Fruit fly (Drosophila melanogaster) whole organism, embryonic: ENCODE data around the gene Ets97D.

Source experiments
- Atf6 ChIP-seq: fragments of 200-800 bp; sonication (Bioruptor generic); IDR thresholded peaks from 2 replicates; pipeline ENCODE4 v1.3.6; 2022; ENCODE audit warnings: missing biosample characterization, missing genetic modification characterization
- Awh ChIP-seq: fragments of 200-800 bp; sonication (Bioruptor generic); IDR thresholded peaks from 2 replicates; pipeline ENCODE4, ENCODE4 v1.3.6; 2022; ENCODE audit warnings: missing biosample characterization, missing genetic modification characterization
- Blimp-1 ChIP-seq: fragments of 200-800 bp; sonication (Bioruptor generic); optimal IDR thresholded peaks from 3 replicates; lab custom pipeline; 2018; ENCODE audit warnings: missing biosample characterization, missing genetic modification characterization, mild to moderate bottlenecking, moderate library complexity, missing genetic modification reagents
- CG10147 ChIP-seq: fragments of 200-800 bp; sonication (Bioruptor generic); optimal IDR thresholded peaks from 2 replicates; lab custom pipeline; 2019; ENCODE audit warnings: missing biosample characterization, mild to moderate bottlenecking, missing genetic modification characterization, moderate library complexity
- CG10321 ChIP-seq: fragments of 200-800 bp; sonication (Bioruptor generic); IDR thresholded peaks from 2 replicates; pipeline ENCODE4 v1.3.6; 2022; ENCODE audit warnings: missing biosample characterization, missing genetic modification characterization
- CG10431 ChIP-seq: fragments of 200-800 bp; sonication (Bioruptor generic); optimal IDR thresholded peaks from 3 replicates; lab custom pipeline; 2018; ENCODE audit warnings: missing biosample characterization, mild to moderate bottlenecking, missing genetic modification characterization
- CG10543 ChIP-seq: fragments of 200-800 bp; sonication (Bioruptor generic); optimal IDR thresholded peaks from 3 replicates; lab custom pipeline; 2017; ENCODE audit warnings: missing biosample characterization, mild to moderate bottlenecking, missing genetic modification characterization, moderate library complexity
- CG12236 ChIP-seq: fragments of 200-800 bp; sonication (Bioruptor generic); optimal IDR thresholded peaks from 2 replicates; lab custom pipeline; 2016; ENCODE audit warnings: missing biosample characterization, missing genetic modification characterization
- CG1233 ChIP-seq: fragments of 200-800 bp; sonication (Bioruptor generic); optimal IDR thresholded peaks from 4 replicates; lab custom pipeline; 2018; ENCODE audit warnings: missing biosample characterization, mild to moderate bottlenecking, missing genetic modification characterization
- CG13624 ChIP-seq: fragments of 200-800 bp; sonication (Bioruptor generic); optimal IDR thresholded peaks from 2 replicates; lab custom pipeline; 2016; ENCODE audit warnings: missing biosample characterization, missing genetic modification characterization
- CG14860 ChIP-seq: fragments of 200-800 bp; sonication (Bioruptor generic); IDR thresholded peaks from 3 replicates; pipeline ENCODE4 v1.3.6; 2022; ENCODE audit warnings: missing biosample characterization, missing genetic modification characterization; ENCODE audit not compliant: partially characterized antibody
- CG17829 ChIP-seq: fragments of 200-800 bp; optimal IDR thresholded peaks from 2 replicates; lab custom pipeline; 2019; ENCODE audit warnings: missing biosample characterization, mild to moderate bottlenecking, missing genetic modification characterization, moderate library complexity
- CG2120 ChIP-seq: fragments of 200-800 bp; sonication (Bioruptor generic); optimal IDR thresholded peaks from 3 replicates; lab custom pipeline; 2016; ENCODE audit warnings: missing biosample characterization, missing genetic modification characterization
- CG2678 ChIP-seq: fragments of 200-800 bp; sonication (Bioruptor generic); optimal IDR thresholded peaks from 3 replicates; lab custom pipeline; 2019; ENCODE audit warnings: missing biosample characterization, mild to moderate bottlenecking, missing genetic modification characterization, moderate library complexity
- CG6689 ChIP-seq: fragments of 200-800 bp; sonication (Bioruptor generic); IDR thresholded peaks from 2 replicates; pipeline ENCODE4 v1.3.6; 2022; ENCODE audit warnings: missing biosample characterization, missing genetic modification characterization
- CG6791 ChIP-seq: fragments of 200-800 bp; sonication (Bioruptor generic); IDR thresholded peaks from 3 replicates; pipeline ENCODE4 v1.3.6; 2022; ENCODE audit warnings: missing biosample characterization, missing genetic modification characterization; ENCODE audit not compliant: partially characterized antibody
- CG7745 ChIP-seq: fragments of 200-800 bp; sonication (Bioruptor generic); optimal IDR thresholded peaks from 2 replicates; lab custom pipeline; 2018; ENCODE audit warnings: missing biosample characterization, mild to moderate bottlenecking, missing genetic modification characterization, moderate library complexity
- CG7839 ChIP-seq: fragments of 200-800 bp; sonication (Bioruptor generic); optimal IDR thresholded peaks from 3 replicates; lab custom pipeline; 2018; ENCODE audit warnings: missing biosample characterization, mild to moderate bottlenecking, missing genetic modification characterization, moderate library complexity
- CG8089 ChIP-seq: fragments of 200-800 bp; sonication (Bioruptor generic); optimal IDR thresholded peaks from 3 replicates; lab custom pipeline; 2016; ENCODE audit warnings: missing biosample characterization, missing genetic modification characterization
- CG9932 ChIP-seq: fragments of 200-800 bp; sonication (Bioruptor generic); IDR thresholded peaks from 2 replicates; pipeline ENCODE4 v1.3.6; 2022; ENCODE audit warnings: missing biosample characterization, missing genetic modification characterization
- D19B ChIP-seq: fragments of 200-800 bp; sonication (Bioruptor generic); optimal IDR thresholded peaks from 2 replicates; lab custom pipeline; 2017; ENCODE audit warnings: missing biosample characterization, mild to moderate bottlenecking, missing genetic modification characterization
- Dbx ChIP-seq: fragments of 200-800 bp; sonication (Bioruptor generic); IDR thresholded peaks from 3 replicates; pipeline ENCODE4 v1.3.6; 2022; ENCODE audit warnings: missing biosample characterization, missing genetic modification characterization
- E2f1 ChIP-seq: fragments of 200-800 bp; sonication (Bioruptor generic); IDR thresholded peaks from 2 replicates; pipeline ENCODE4 v1.3.6; 2022; ENCODE audit warnings: missing biosample characterization, missing genetic modification characterization
- GATAe ChIP-seq: fragments of 200-800 bp; sonication (Bioruptor generic); conservative IDR thresholded peaks from 2 replicates; pipeline ENCODE4 v1.3.6; 2022; ENCODE audit warnings: missing biosample characterization, missing genetic modification characterization
- HLH4C ChIP-seq: fragments of 200-800 bp; sonication (Bioruptor generic); IDR thresholded peaks from 3 replicates; pipeline ENCODE4 v1.3.6; 2022; ENCODE audit warnings: missing biosample characterization, missing genetic modification characterization; ENCODE audit not compliant: partially characterized antibody
- Med ChIP-seq: fragments of 200-800 bp; sonication (Bioruptor generic); peaks from one replicate; lab custom pipeline; 2016; ENCODE audit warnings: missing biosample characterization, missing genetic modification characterization, mild to moderate bottlenecking, inconsistent platforms, moderate library complexity
- NFAT ChIP-seq: fragments of 200-800 bp; sonication (Bioruptor generic); IDR thresholded peaks from 2 replicates; pipeline ENCODE4 v1.3.6; 2022; ENCODE audit warnings: missing biosample characterization, missing genetic modification characterization
- Sox102F ChIP-seq: fragments of 200-800 bp; sonication (Bioruptor generic); optimal IDR thresholded peaks from 2 replicates; lab custom pipeline; 2018; ENCODE audit warnings: missing biosample characterization, mild to moderate bottlenecking, missing genetic modification characterization, moderate library complexity
- bbx ChIP-seq: fragments of 200-800 bp; sonication (Bioruptor generic); IDR thresholded peaks from 2 replicates; pipeline ENCODE4 v1.3.6; 2022; ENCODE audit warnings: missing biosample characterization, missing genetic modification characterization; ENCODE audit not compliant: partially characterized antibody
- cwo ChIP-seq: fragments of 200-800 bp; sonication (Bioruptor generic); optimal IDR thresholded peaks from 3 replicates; lab custom pipeline; 2017; ENCODE audit warnings: missing biosample characterization, missing genetic modification characterization, mild to moderate bottlenecking, moderate library complexity, missing genetic modification reagents
- dati ChIP-seq: fragments of 200-800 bp; sonication (Bioruptor generic); IDR thresholded peaks from 2 replicates; pipeline ENCODE4 v1.3.6; 2022; ENCODE audit warnings: missing biosample characterization, missing genetic modification characterization
- dysf ChIP-seq: fragments of 200-800 bp; sonication (Bioruptor generic); IDR thresholded peaks from 3 replicates; pipeline ENCODE4 v1.3.6; 2022; ENCODE audit warnings: missing biosample characterization, missing genetic modification characterization
- gce ChIP-seq: fragments of 200-800 bp; sonication (Bioruptor generic); IDR thresholded peaks from 3 replicates; pipeline ENCODE4 v1.3.6; 2022; ENCODE audit warnings: missing biosample characterization, missing genetic modification characterization
- grn ChIP-seq: fragments of 200-800 bp; sonication (Bioruptor generic); optimal IDR thresholded peaks from 3 replicates; lab custom pipeline; 2017; ENCODE audit warnings: missing biosample characterization, missing genetic modification characterization
- hbn ChIP-seq: fragments of 200-800 bp; sonication (Bioruptor generic); IDR thresholded peaks from 2 replicates; pipeline ENCODE4 v1.3.6; 2022; ENCODE audit warnings: missing biosample characterization, missing genetic modification characterization; ENCODE audit not compliant: partially characterized antibody
- inv ChIP-seq: fragments of 200-800 bp; sonication (Bioruptor generic); IDR thresholded peaks from 2 replicates; pipeline ENCODE4 v1.3.6; 2022; ENCODE audit warnings: missing biosample characterization, missing genetic modification characterization; ENCODE audit not compliant: partially characterized antibody
- jumu ChIP-seq: fragments of 200-800 bp; sonication (Bioruptor generic); optimal IDR thresholded peaks from 3 replicates; lab custom pipeline; 2016; ENCODE audit warnings: missing biosample characterization, missing genetic modification characterization
- lmd ChIP-seq: fragments of 200-800 bp; sonication (Bioruptor generic); IDR thresholded peaks from 2 replicates; pipeline ENCODE4 v1.3.6; 2022; ENCODE audit warnings: missing biosample characterization, missing genetic modification characterization
- pan ChIP-seq, 4 experiments: fragments of >200 bp in 3 of 4; fragments of 200-800 bp in 1 of 4; sonication (Bioruptor generic) in 1 of 4; optimal IDR thresholded peaks in 3 of 4; IDR thresholded peaks in 1 of 4; 2 replicates each; pipeline versions ENCODE4 v1.3.6 to Lab custom; 2017 to 2022; ENCODE audit warnings: missing biosample characterization in 2 of 4, missing genetic modification characterization in 2 of 4, mixed read lengths in 1 of 4
- row ChIP-seq: fragments of 200-800 bp; sonication (Bioruptor generic); IDR thresholded peaks from 3 replicates; pipeline ENCODE4 v1.3.6; 2022; ENCODE audit warnings: missing biosample characterization, missing genetic modification characterization
- sd ChIP-seq: fragments of 200-800 bp; sonication (Bioruptor generic); optimal IDR thresholded peaks from 3 replicates; lab custom pipeline; 2018; ENCODE audit warnings: missing biosample characterization, mild to moderate bottlenecking, missing genetic modification characterization, moderate library complexity
- slou ChIP-seq: fragments of 200-800 bp; sonication (Bioruptor generic); optimal IDR thresholded peaks from 3 replicates; lab custom pipeline; 2016; ENCODE audit warnings: missing biosample characterization, missing genetic modification characterization
- slp2 ChIP-seq: fragments of 200-800 bp; sonication (Bioruptor generic); optimal IDR thresholded peaks from 2 replicates; lab custom pipeline; 2016; ENCODE audit warnings: missing biosample characterization, missing genetic modification characterization
- vvl ChIP-seq: fragments of 200-800 bp; sonication (Bioruptor generic); IDR thresholded peaks from 2 replicates; pipeline ENCODE4 v1.3.6; 2022; ENCODE audit warnings: missing biosample characterization, missing genetic modification characterization
- wdn ChIP-seq: fragments of 200-800 bp; sonication (Bioruptor generic); IDR thresholded peaks from 2 replicates; pipeline ENCODE4 v1.3.6; 2022; ENCODE audit warnings: missing biosample characterization, missing genetic modification characterization
- zen ChIP-seq: fragments of 200-800 bp; sonication (Bioruptor generic); optimal IDR thresholded peaks from 3 replicates; lab custom pipeline; 2018; ENCODE audit warnings: missing biosample characterization, mild to moderate bottlenecking, missing genetic modification characterization, moderate library complexity
- zf30C ChIP-seq: fragments of 200-800 bp; sonication (Bioruptor generic); optimal IDR thresholded peaks from 3 replicates; lab custom pipeline; 2018; ENCODE audit warnings: missing biosample characterization, mild to moderate bottlenecking, missing genetic modification characterization

Ets97D gene

dm6 chr3R:26906711-26907510 is 5.8 kb downstream of the Ets97D start (continued):
- no peak for TF ChIP-seq slp2 (GFP tag; lab: Kevin White, UChicago)
- TF ChIP-seq zf30C (GFP tag; lab: Kevin White, UChicago), result no peak
- TF ChIP-seq row (GFP tag; lab: Robert Waterston, UW), result peak; percentile 58
- peak; percentile 20 for TF ChIP-seq CG13624
- TF ChIP-seq dati (GFP tag; lab: Robert Waterston, UW), result no peak
- TF ChIP-seq CG7839 (tag; lab: Kevin White, UChicago), result peak; percentile 15
- peak; percentile 44; the same call in 1 of the 2 replicates for TF ChIP-seq CG9932 (GFP tag; lab: Robert Waterston, UW)
- TF ChIP-seq NFAT (GFP tag; lab: Robert Waterston, UW), result peak; percentile 43; the same call in 1 of the 2 replicates
- peak; percentile 7 for TF ChIP-seq Sox102F (GFP tag; lab: Kevin White, UChicago)
- peak; percentile 2 for TF ChIP-seq CG10543 (GFP tag; lab: Kevin White, UChicago)
- TF ChIP-seq zen (tag; lab: Kevin White, UChicago), result no peak
- peak; percentile 35 for TF ChIP-seq vvl (GFP tag; lab: Robert Waterston, UW)
- TF ChIP-seq CG10321 (GFP tag; lab: Robert Waterston, UW), result no peak
- TF ChIP-seq lmd (GFP tag; lab: Robert Waterston, UW), result peak; percentile 34; the same call in 1 of the 2 replicates
- no peak for TF ChIP-seq pan (optimal IDR thresholded peaks at IDR 0.05; lab: Kevin White, UChicago)
- peak in 1 of 2 experiments; percentile 47 for TF ChIP-seq pan (GFP tag; optimal IDR thresholded peaks at IDR 0.05 in 1 of 2, IDR thresholded peaks at IDR 0.05 in 1 of 2)
- TF ChIP-seq inv (GFP tag; lab: Robert Waterston, UW), result no peak
- TF ChIP-seq dysf (GFP tag; lab: Robert Waterston, UW), result peak; percentile 62
- no peak for TF ChIP-seq GATAe (GFP tag; lab: Robert Waterston, UW)
- no peak for TF ChIP-seq CG10431 (GFP tag; lab: Kevin White, UChicago)
- TF ChIP-seq sd (tag; lab: Kevin White, UChicago), result peak; percentile 32
- TF ChIP-seq CG1233, result no peak
- peak; percentile 15; the same call in 1 of the 2 replicates for TF ChIP-seq Atf6
- TF ChIP-seq CG2120, result peak; percentile 57
- no peak for TF ChIP-seq CG12236
- no peak for TF ChIP-seq slou (GFP tag; lab: Kevin White, UChicago)
- TF ChIP-seq Awh (GFP tag; lab: Robert Waterston, UW), result no peak
- no peak for TF ChIP-seq CG8089 (GFP tag; lab: Kevin White, UChicago)
- peak; percentile 74 for TF ChIP-seq D19B (GFP tag; lab: Kevin White, UChicago)
- peak; percentile 10; the same call in 1 of the 2 replicates for TF ChIP-seq E2f1 (GFP tag; lab: Robert Waterston, UW)
- TF ChIP-seq HLH4C (GFP tag; lab: Robert Waterston, UW), result peak; percentile 46; the same call in 1 of the 3 replicates
- TF ChIP-seq CG14860, result 0 out of 3 replicates have a peak, but pooled peaks have one; percentile 10
- TF ChIP-seq CG2678 (tag; lab: Kevin White, UChicago), result peak; percentile 20
- TF ChIP-seq jumu (GFP tag; lab: Kevin White, UChicago), result no peak
- peak; percentile 86 for TF ChIP-seq grn (GFP tag; lab: Kevin White, UChicago)
- TF ChIP-seq hbn (GFP tag; lab: Robert Waterston, UW), result no peak
- 0 out of 2 replicates have a peak, but pooled peaks have one; percentile 5 for TF ChIP-seq wdn (GFP tag; lab: Robert Waterston, UW)
- peak; percentile 19; the same call in 1 of the 3 replicates for TF ChIP-seq CG6791 (GFP tag; lab: Robert Waterston, UW)
- no peak for TF ChIP-seq CG17829 (tag; lab: Kevin White, UChicago)
- no peak for TF ChIP-seq cwo (GFP tag; lab: Kevin White, UChicago)
- peak; percentile 86 for TF ChIP-seq Med
- no peak for TF ChIP-seq CG10147 (GFP tag; lab: Kevin White, UChicago)
- no peak for TF ChIP-seq gce
- TF ChIP-seq CG6689 (GFP tag; lab: Robert Waterston, UW), result 0 out of 2 replicates have a peak, but pooled peaks have one; percentile 13
- peak; percentile 51; the same call in 1 of the 3 replicates for TF ChIP-seq Dbx
- TF ChIP-seq CG7745 (tag; lab: Kevin White, UChicago), result no peak
- no peak for TF ChIP-seq bbx
- peak; percentile 61 for TF ChIP-seq Blimp-1
